Fruit fly (Drosophila melanogaster) whole organism, prepupa: ENCODE results near the gene CG32106.
A peak's percentile ranks its signal among the peaks of the same experiment; 100 is the strongest.

Source experiments
- Blimp-1 ChIP-seq: fragments of 200-800 bp; sonication (Bioruptor generic); optimal IDR thresholded peaks from 3 replicates; lab custom pipeline; 2017; ENCODE audit warnings: missing biosample characterization, missing genetic modification characterization, mild to moderate bottlenecking, moderate library complexity, missing genetic modification reagents
- CG10631 ChIP-seq: fragments of 200-800 bp; sonication (Bioruptor generic); optimal IDR thresholded peaks from 2 replicates; lab custom pipeline; 2016; ENCODE audit warnings: missing biosample characterization, missing genetic modification characterization
- CG11294 ChIP-seq: fragments of 200-800 bp; sonication (Bioruptor generic); IDR thresholded peaks from 2 replicates; pipeline ENCODE4 v1.3.6; 2022; ENCODE audit warnings: missing biosample characterization, missing genetic modification characterization
- CG11762 ChIP-seq: fragments of 200-800 bp; sonication (Bioruptor generic); optimal IDR thresholded peaks from 3 replicates; lab custom pipeline; 2016; ENCODE audit warnings: missing biosample characterization, missing genetic modification characterization; ENCODE audit not compliant: insufficient read depth
- CG11902 ChIP-seq: fragments of 200-800 bp; sonication (Bioruptor generic); optimal IDR thresholded peaks from 3 replicates; lab custom pipeline; 2016; ENCODE audit warnings: missing biosample characterization, missing genetic modification characterization
- CG15336 ChIP-seq: fragments of 200-800 bp; sonication (Bioruptor generic); IDR thresholded peaks from 2 replicates; pipeline ENCODE4 v1.3.6; 2022; ENCODE audit warnings: missing biosample characterization, missing genetic modification characterization
- CG1621 ChIP-seq: fragments of 200-800 bp; sonication (Bioruptor generic); optimal IDR thresholded peaks from 3 replicates; lab custom pipeline; 2018; ENCODE audit warnings: missing biosample characterization, mild to moderate bottlenecking, missing genetic modification characterization
- CG16779 ChIP-seq: fragments of 200-800 bp; sonication (Bioruptor generic); optimal IDR thresholded peaks from 3 replicates; lab custom pipeline; 2017; ENCODE audit warnings: missing biosample characterization, mild to moderate bottlenecking, missing genetic modification characterization
- CG31627 ChIP-seq: fragments of 200-800 bp; sonication (Bioruptor generic); optimal IDR thresholded peaks from 3 replicates; lab custom pipeline; 2016; ENCODE audit warnings: missing biosample characterization, missing genetic modification characterization
- CG32006 ChIP-seq: fragments of 200-800 bp; sonication (Bioruptor generic); optimal IDR thresholded peaks from 3 replicates; lab custom pipeline; 2017; ENCODE audit warnings: missing biosample characterization, mild to moderate bottlenecking, missing genetic modification characterization
- CG34406 ChIP-seq: fragments of 200-800 bp; sonication (Bioruptor generic); optimal IDR thresholded peaks from 3 replicates; lab custom pipeline; 2016; ENCODE audit warnings: missing biosample characterization, missing genetic modification characterization
- CG3919 ChIP-seq: fragments of 200-800 bp; sonication (Bioruptor generic); optimal IDR thresholded peaks from 3 replicates; lab custom pipeline; 2016; ENCODE audit warnings: missing biosample characterization, missing genetic modification characterization
- CG4318 ChIP-seq: fragments of 200-800 bp; sonication (Bioruptor generic); optimal IDR thresholded peaks from 3 replicates; lab custom pipeline; 2017; ENCODE audit warnings: missing biosample characterization, mild to moderate bottlenecking, missing genetic modification characterization
- CG6163 ChIP-seq: fragments of 200-800 bp; sonication (Bioruptor generic); IDR thresholded peaks from 3 replicates; pipeline ENCODE4 v1.3.6; 2022; ENCODE audit warnings: missing biosample characterization, missing genetic modification characterization
- CG6276 ChIP-seq: fragments of 200-800 bp; sonication (Bioruptor generic); optimal IDR thresholded peaks from 2 replicates; lab custom pipeline; 2017; ENCODE audit warnings: missing biosample characterization, mild to moderate bottlenecking, missing genetic modification characterization
- CG6792 ChIP-seq: fragments of 200-800 bp; sonication (Bioruptor generic); optimal IDR thresholded peaks from 3 replicates; lab custom pipeline; 2016; ENCODE audit warnings: missing biosample characterization, missing genetic modification characterization
- CG6808 ChIP-seq: fragments of 200-800 bp; sonication (Bioruptor generic); optimal IDR thresholded peaks from 3 replicates; lab custom pipeline; 2017; ENCODE audit warnings: missing biosample characterization, missing genetic modification characterization, mild to moderate bottlenecking, moderate library complexity, missing genetic modification reagents
- CG7368 ChIP-seq: fragments of 200-800 bp; sonication (Bioruptor generic); optimal IDR thresholded peaks from 3 replicates; lab custom pipeline; 2016; ENCODE audit warnings: missing biosample characterization, missing genetic modification characterization
- CG8119 ChIP-seq: fragments of 200-800 bp; sonication (Bioruptor generic); IDR thresholded peaks from 3 replicates; pipeline ENCODE4 v1.3.6; 2022; ENCODE audit warnings: missing biosample characterization, missing genetic modification characterization
- CG8319 ChIP-seq: fragments of 200-800 bp; sonication (Bioruptor generic); optimal IDR thresholded peaks from 3 replicates; lab custom pipeline; 2016; ENCODE audit warnings: missing biosample characterization, missing genetic modification characterization
- CG8632 ChIP-seq: fragments of 200-800 bp; sonication (Bioruptor generic); optimal IDR thresholded peaks from 3 replicates; lab custom pipeline; 2016; ENCODE audit warnings: missing biosample characterization, missing genetic modification characterization
- CG9139 ChIP-seq: fragments of 200-800 bp; sonication (Bioruptor generic); optimal IDR thresholded peaks from 3 replicates; lab custom pipeline; 2017; ENCODE audit warnings: missing biosample characterization, mild to moderate bottlenecking, missing genetic modification characterization
- Eip75B ChIP-seq: fragments of 200-800 bp; sonication (Bioruptor generic); optimal IDR thresholded peaks from 3 replicates; lab custom pipeline; 2016; ENCODE audit warnings: missing biosample characterization, missing genetic modification characterization
- Eip78C ChIP-seq: fragments of 200-800 bp; sonication (Bioruptor generic); peaks from one replicate; lab custom pipeline; 2016; ENCODE audit warnings: missing biosample characterization, missing genetic modification characterization
- Ets21C ChIP-seq: fragments of 200-800 bp; sonication (Bioruptor generic); optimal IDR thresholded peaks from 3 replicates; lab custom pipeline; 2016; ENCODE audit warnings: missing biosample characterization, missing genetic modification characterization
- Ets96B ChIP-seq: fragments of 200-800 bp; optimal IDR thresholded peaks from 2 replicates; lab custom pipeline; 2019; ENCODE audit warnings: missing biosample characterization, mild to moderate bottlenecking, missing genetic modification characterization, moderate library complexity
- Gug ChIP-seq: fragments of 200-800 bp; sonication (Bioruptor generic); IDR thresholded peaks from 2 replicates; pipeline ENCODE4 v1.3.6; 2022; ENCODE audit warnings: missing biosample characterization, missing genetic modification characterization
- Hr38 ChIP-seq: sonication (Bioruptor generic); optimal IDR thresholded peaks from 2 replicates; lab custom pipeline; 2016; ENCODE audit warnings: missing biosample characterization, missing genetic modification characterization
- Hr39 ChIP-seq: fragments of 200-800 bp; sonication (Bioruptor generic); optimal IDR thresholded peaks from 2 replicates; lab custom pipeline; 2016; ENCODE audit warnings: missing biosample characterization, missing genetic modification characterization
- Hr4 ChIP-seq: fragments of 200-800 bp; sonication (Bioruptor generic); optimal IDR thresholded peaks from 3 replicates; lab custom pipeline; 2016; ENCODE audit warnings: missing biosample characterization, missing genetic modification characterization
- Lpt ChIP-seq: fragments of 200-800 bp; sonication (Bioruptor generic); optimal IDR thresholded peaks from 3 replicates; lab custom pipeline; 2016; ENCODE audit warnings: missing biosample characterization, missing genetic modification characterization
- Met ChIP-seq: fragments of 200-800 bp; sonication (Bioruptor generic); optimal IDR thresholded peaks from 3 replicates; lab custom pipeline; 2016; ENCODE audit warnings: missing biosample characterization, missing genetic modification characterization
- Smox ChIP-seq: fragments of 200-800 bp; sonication (Bioruptor generic); optimal IDR thresholded peaks from 3 replicates; lab custom pipeline; 2016; ENCODE audit warnings: missing biosample characterization, missing genetic modification characterization
- Sox102F ChIP-seq: fragments of 200-800 bp; sonication (Bioruptor generic); optimal IDR thresholded peaks from 2 replicates; lab custom pipeline; 2016; ENCODE audit warnings: missing biosample characterization, mild to moderate bottlenecking, missing genetic modification characterization
- Sox14 ChIP-seq: fragments of 200-800 bp; sonication (Bioruptor generic); optimal IDR thresholded peaks from 3 replicates; lab custom pipeline; 2016; ENCODE audit warnings: missing biosample characterization, missing genetic modification characterization
- Sox15 ChIP-seq: fragments of 200-800 bp; sonication (Bioruptor generic); optimal IDR thresholded peaks from 3 replicates; lab custom pipeline; 2016; ENCODE audit warnings: missing biosample characterization, missing genetic modification characterization
- achi ChIP-seq: fragments of 200-800 bp; sonication (Bioruptor generic); optimal IDR thresholded peaks from 3 replicates; lab custom pipeline; 2016; ENCODE audit warnings: missing biosample characterization, missing genetic modification characterization
- acj6 ChIP-seq: fragments of 200-800 bp; sonication (Bioruptor generic); optimal IDR thresholded peaks from 3 replicates; lab custom pipeline; 2016; ENCODE audit warnings: missing biosample characterization, missing genetic modification characterization
- cyc ChIP-seq: fragments of 200-800 bp; sonication (Bioruptor generic); optimal IDR thresholded peaks from 3 replicates; lab custom pipeline; 2016; ENCODE audit warnings: missing biosample characterization, missing genetic modification characterization
- dac ChIP-seq: fragments of 200-800 bp; sonication (Bioruptor generic); optimal IDR thresholded peaks from 2 replicates; lab custom pipeline; 2017; ENCODE audit warnings: missing biosample characterization, mild to moderate bottlenecking, missing genetic modification characterization
- dsx ChIP-seq: fragments of 200-800 bp; optimal IDR thresholded peaks from 3 replicates; lab custom pipeline; 2019; ENCODE audit warnings: missing biosample characterization, mild to moderate bottlenecking, missing genetic modification characterization, moderate library complexity; ENCODE audit not compliant: poor library complexity, severe bottlenecking
- eg ChIP-seq: fragments of 200-800 bp; sonication (Bioruptor generic); IDR thresholded peaks from 3 replicates; pipeline ENCODE4 v1.3.6; 2022; ENCODE audit warnings: missing biosample characterization, missing genetic modification characterization
- esn ChIP-seq: fragments of 200-800 bp; sonication (Bioruptor generic); optimal IDR thresholded peaks from 2 replicates; lab custom pipeline; 2016; ENCODE audit warnings: missing biosample characterization, mild to moderate bottlenecking, missing genetic modification characterization, moderate library complexity
- fd59A ChIP-seq: fragments of 200-800 bp; sonication (Bioruptor generic); optimal IDR thresholded peaks from 2 replicates; lab custom pipeline; 2017; ENCODE audit warnings: missing biosample characterization, mild to moderate bottlenecking, missing genetic modification characterization, missing genetic modification reagents
- fd85E ChIP-seq: fragments of 200-800 bp; sonication (Bioruptor generic); optimal IDR thresholded peaks from 3 replicates; lab custom pipeline; 2016; ENCODE audit warnings: missing biosample characterization, missing genetic modification characterization
- fkh ChIP-seq: fragments of 200-800 bp; sonication (Bioruptor generic); optimal IDR thresholded peaks from 3 replicates; lab custom pipeline; 2017; ENCODE audit warnings: missing biosample characterization, mild to moderate bottlenecking, missing genetic modification characterization, moderate library complexity
- lz ChIP-seq: fragments of 200-800 bp; sonication (Bioruptor generic); optimal IDR thresholded peaks from 3 replicates; lab custom pipeline; 2016; ENCODE audit warnings: missing biosample characterization, missing genetic modification characterization
- pdm3 ChIP-seq: fragments of 200-800 bp; sonication (Bioruptor generic); optimal IDR thresholded peaks from 3 replicates; lab custom pipeline; 2016; ENCODE audit warnings: missing biosample characterization, missing genetic modification characterization
- salr ChIP-seq, 2 experiments: fragments of 200-800 bp; sonication (Bioruptor generic); optimal IDR thresholded peaks; 3 replicates each; lab custom pipeline; 2016 to 2018; ENCODE audit warnings: missing biosample characterization in 2 of 2, missing genetic modification characterization in 2 of 2, mild to moderate bottlenecking in 1 of 2
- spab ChIP-seq: fragments of 200-800 bp; sonication (Bioruptor generic); optimal IDR thresholded peaks from 2 replicates; lab custom pipeline; 2017; ENCODE audit warnings: missing biosample characterization, mild to moderate bottlenecking, missing genetic modification characterization, missing genetic modification reagents
- svp ChIP-seq: fragments of 200-800 bp; sonication (Bioruptor generic); peaks from one replicate; lab custom pipeline; 2016; ENCODE audit warnings: missing biosample characterization, missing genetic modification characterization
- topi ChIP-seq: fragments of 200-800 bp; sonication (Bioruptor generic); optimal IDR thresholded peaks from 3 replicates; lab custom pipeline; 2016; ENCODE audit warnings: missing biosample characterization, missing genetic modification characterization
- vri ChIP-seq: fragments of 200-800 bp; sonication (Bioruptor generic); optimal IDR thresholded peaks from 3 replicates; lab custom pipeline; 2016; ENCODE audit warnings: missing biosample characterization, mild to moderate bottlenecking, missing genetic modification characterization

CG32106 gene

DNA sequence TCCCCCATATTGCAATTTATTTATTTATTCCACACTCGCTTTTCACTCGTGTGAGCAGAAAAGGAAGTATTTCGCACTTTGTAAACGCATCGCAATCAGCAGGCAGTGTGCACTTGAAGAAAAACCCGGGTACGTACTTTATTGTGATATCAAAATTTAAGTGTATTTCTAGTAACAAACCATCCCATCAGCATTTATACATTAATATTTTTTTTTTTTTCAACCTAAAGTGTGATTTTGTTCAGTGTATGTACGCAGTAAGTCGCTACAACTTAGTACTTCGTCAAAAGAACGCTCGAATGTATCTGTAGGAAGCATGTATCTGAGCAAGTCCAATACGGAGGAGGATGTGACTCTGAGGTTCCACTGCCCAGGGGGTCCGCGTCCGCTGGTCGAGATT is 52.8 kb downstream of the CG32106 start:
- TF ChIP-seq CG8319 (GFP tag; lab: Kevin White, UChicago) (no peak), Ets21C (GFP tag; lab: Kevin White, UChicago) (no peak), topi (GFP tag; lab: Kevin White, UChicago) (peak; percentile 69), CG6276 (GFP tag; lab: Kevin White, UChicago) (no peak), Sox102F (GFP tag; lab: Kevin White, UChicago) (peak; percentile 50), CG6808 (GFP tag; lab: Kevin White, UChicago) (peak; percentile 35), fd59A (no peak), Ets96B (peak; percentile 49), dac (GFP tag; lab: Kevin White, UChicago) (no peak), CG9139 (GFP tag; lab: Kevin White, UChicago) (no peak), CG15336 (GFP tag; lab: Robert Waterston, UW) (no peak), Lpt (GFP tag; lab: Kevin White, UChicago) (no peak), Smox (peak; percentile 50), dsx (GFP tag; lab: Kevin White, UChicago) (peak; percentile 48), achi (GFP tag; lab: Kevin White, UChicago) (peak; percentile 34), CG34406 (GFP tag; lab: Kevin White, UChicago) (no peak), CG7368 (GFP tag; lab: Kevin White, UChicago) (peak; percentile 21), fkh (no peak), CG11294 (no peak), Hr38 (GFP tag; lab: Kevin White, UChicago) (no peak), salr (GFP tag; optimal IDR thresholded peaks at IDR 0.05; lab: Kevin White, UChicago) (no peak), eg (GFP tag; lab: Robert Waterston, UW) (no peak), spab (peak; percentile 24), Gug (GFP tag; lab: Robert Waterston, UW) (0 out of 2 replicates have a peak, but pooled peaks have one; percentile 16), Met (peak; percentile 66), CG32006 (GFP tag; lab: Kevin White, UChicago) (no peak), Eip78C (peak; percentile 88), Sox15 (GFP tag; lab: Kevin White, UChicago) (no peak), esn (GFP tag; lab: Kevin White, UChicago) (peak; percentile 60), CG11762 (GFP tag; lab: Kevin White, UChicago) (peak; percentile 37), Blimp-1 (GFP tag; lab: Kevin White, UChicago) (no peak), CG31627 (peak; percentile 38), Hr39 (peak; percentile 43), Eip75B (GFP tag; lab: Kevin White, UChicago) (peak; percentile 35), CG1621 (tag; lab: Kevin White, UChicago) (peak; percentile 16), svp (GFP tag; lab: Kevin White, UChicago) (peak; percentile 79), CG10631 (GFP tag; lab: Kevin White, UChicago) (peak; percentile 38), CG3919 (peak; percentile 71), CG8632 (no peak), CG16779 (tag; lab: Kevin White, UChicago) (no peak), vri (GFP tag; lab: Kevin White, UChicago) (peak; percentile 2), CG6792 (GFP tag; lab: Kevin White, UChicago) (no peak), lz (peak; percentile 38), CG8119 (GFP tag; lab: Robert Waterston, UW) (no peak), CG11902 (GFP tag; lab: Kevin White, UChicago) (no peak), Hr4 (GFP tag; lab: Kevin White, UChicago) (peak; percentile 3), CG4318 (no peak), pdm3 (peak; percentile 10), CG6163 (GFP tag; lab: Robert Waterston, UW) (peak; percentile 71; the same call in 1 of the 3 replicates), fd85E (no peak), acj6 (GFP tag; lab: Kevin White, UChicago) (peak; percentile 13), Sox14 (GFP tag; lab: Kevin White, UChicago) (peak; percentile 42), cyc (GFP tag; lab: Kevin White, UChicago) (peak; percentile 53)
